Fruit fly (Drosophila melanogaster) whole organism, embryonic: ENCODE data around the gene BORCS6.
A peak's percentile ranks its signal among the peaks of the same experiment; 100 is the strongest.

Experiments
- Aef1 ChIP-seq: fragments of 200-800 bp; sonication (Bioruptor generic); IDR thresholded peaks from 3 replicates; pipeline ENCODE4 v1.3.6; 2022; ENCODE audit warnings: missing biosample characterization, missing genetic modification characterization
- Asciz ChIP-seq: fragments of 200-800 bp; sonication (Bioruptor generic); optimal IDR thresholded peaks from 2 replicates; lab custom pipeline; 2017; ENCODE audit warnings: missing biosample characterization, mild to moderate bottlenecking, missing genetic modification characterization, missing genetic modification reagents
- CG1024 ChIP-seq: fragments of 200-800 bp; sonication (Bioruptor generic); IDR thresholded peaks from 2 replicates; pipeline ENCODE4 v1.3.6; 2022; ENCODE audit warnings: missing biosample characterization, missing genetic modification characterization
- CG10462 ChIP-seq: fragments of 200-800 bp; sonication (Bioruptor generic); optimal IDR thresholded peaks from 2 replicates; lab custom pipeline; 2016; ENCODE audit warnings: missing biosample characterization, missing genetic modification characterization
- CG11085 ChIP-seq: fragments of 200-800 bp; sonication (Bioruptor generic); IDR thresholded peaks from 2 replicates; pipeline ENCODE4 v1.3.6; 2022; ENCODE audit warnings: missing biosample characterization, missing genetic modification characterization
- CG11456 ChIP-seq: fragments of 200-800 bp; sonication (Bioruptor generic); IDR thresholded peaks from 3 replicates; pipeline ENCODE4 v1.3.6; 2022; ENCODE audit warnings: missing biosample characterization, missing genetic modification characterization
- CG12659 ChIP-seq: fragments of 200-800 bp; sonication (Bioruptor generic); optimal IDR thresholded peaks from 3 replicates; lab custom pipeline; 2017; ENCODE audit warnings: mild to moderate bottlenecking, missing biosample characterization, missing genetic modification reagents, missing genetic modification characterization
- CG16813 ChIP-seq: fragments of 200-800 bp; sonication (Bioruptor generic); IDR thresholded peaks from 3 replicates; pipeline ENCODE4 v1.3.6; 2022; ENCODE audit warnings: missing biosample characterization, missing genetic modification characterization; ENCODE audit not compliant: partially characterized antibody
- CG17612 ChIP-seq: fragments of 200-800 bp; sonication (Bioruptor generic); IDR thresholded peaks from 2 replicates; pipeline ENCODE4 v1.3.6; 2022; ENCODE audit warnings: missing biosample characterization, missing genetic modification characterization
- CG17912 ChIP-seq: fragments of 200-800 bp; sonication (Bioruptor generic); optimal IDR thresholded peaks from 2 replicates; lab custom pipeline; 2018; ENCODE audit warnings: missing biosample characterization, mild to moderate bottlenecking, missing genetic modification characterization
- CG2875 ChIP-seq: fragments of 200-800 bp; sonication (Bioruptor generic); optimal IDR thresholded peaks from 2 replicates; lab custom pipeline; 2017; ENCODE audit warnings: missing biosample characterization, mild to moderate bottlenecking, missing genetic modification characterization, missing genetic modification reagents
- CG3995 ChIP-seq: fragments of 200-800 bp; sonication (Bioruptor generic); optimal IDR thresholded peaks from 3 replicates; lab custom pipeline; 2016; ENCODE audit warnings: missing biosample characterization, missing genetic modification characterization
- CG6254 ChIP-seq: fragments of 200-800 bp; sonication (Bioruptor generic); optimal IDR thresholded peaks from 3 replicates; lab custom pipeline; 2017; ENCODE audit warnings: mild to moderate bottlenecking, missing biosample characterization, missing genetic modification reagents, missing genetic modification characterization
- CG9932 ChIP-seq: fragments of 200-800 bp; sonication (Bioruptor generic); IDR thresholded peaks from 2 replicates; pipeline ENCODE4 v1.3.6; 2022; ENCODE audit warnings: missing biosample characterization, missing genetic modification characterization
- CrebB ChIP-seq: fragments of 200-800 bp; sonication (Bioruptor generic); optimal IDR thresholded peaks from 3 replicates; lab custom pipeline; 2018; ENCODE audit warnings: missing biosample characterization, mild to moderate bottlenecking, missing genetic modification characterization
- Deaf1 ChIP-seq: fragments of 200-800 bp; optimal IDR thresholded peaks from 3 replicates; lab custom pipeline; 2019; ENCODE audit warnings: missing biosample characterization, mild to moderate bottlenecking, missing genetic modification characterization, moderate library complexity
- Dfd ChIP-seq, 2 experiments: fragments of >200 bp; optimal IDR thresholded peaks; 2 replicates each; lab custom pipeline; 2017; ENCODE audit warnings: missing biosample characterization in 2 of 2, missing genetic modification characterization in 2 of 2
- Dip2 ChIP-seq: fragments of 200-800 bp; sonication (Bioruptor generic); IDR thresholded peaks from 2 replicates; pipeline ENCODE4 v1.3.6; 2022; ENCODE audit warnings: missing biosample characterization, missing genetic modification characterization
- HmgZ ChIP-seq: fragments of 200-800 bp; sonication (Bioruptor generic); optimal IDR thresholded peaks from 2 replicates; lab custom pipeline; 2018; ENCODE audit warnings: missing biosample characterization, mild to moderate bottlenecking, missing genetic modification characterization
- Lhr ChIP-seq: fragments of 200-800 bp; sonication (Bioruptor generic); optimal IDR thresholded peaks from 3 replicates; lab custom pipeline; 2017; ENCODE audit warnings: mild to moderate bottlenecking, missing biosample characterization, missing genetic modification reagents, missing genetic modification characterization
- Med ChIP-seq: fragments of 200-800 bp; sonication (Bioruptor generic); peaks from one replicate; lab custom pipeline; 2016; ENCODE audit warnings: missing biosample characterization, missing genetic modification characterization, mild to moderate bottlenecking, inconsistent platforms, moderate library complexity
- NC2α ChIP-seq: fragments of 200-800 bp; sonication (Bioruptor generic); optimal IDR thresholded peaks from 2 replicates; lab custom pipeline; 2016; ENCODE audit warnings: missing biosample characterization, missing genetic modification characterization
- NC2β ChIP-seq: fragments of 200-800 bp; sonication (Bioruptor generic); optimal IDR thresholded peaks from 2 replicates; lab custom pipeline; 2016; ENCODE audit warnings: missing biosample characterization, missing genetic modification characterization
- Nf-YC ChIP-seq: fragments of 200-800 bp; optimal IDR thresholded peaks from 3 replicates; lab custom pipeline; 2019; ENCODE audit warnings: missing biosample characterization, mild to moderate bottlenecking, missing genetic modification characterization, moderate library complexity
- Oaz ChIP-seq: fragments of 200-800 bp; sonication (Bioruptor generic); IDR thresholded peaks from 2 replicates; pipeline ENCODE4 v1.3.6; 2022; ENCODE audit warnings: missing biosample characterization, missing genetic modification characterization
- Ssrp ChIP-seq: fragments of 200-800 bp; sonication (Bioruptor generic); optimal IDR thresholded peaks from 2 replicates; lab custom pipeline; 2018; ENCODE audit warnings: missing biosample characterization, mild to moderate bottlenecking, missing genetic modification characterization, moderate library complexity
- YL-1 ChIP-seq: fragments of 200-800 bp; sonication (Bioruptor generic); optimal IDR thresholded peaks from 3 replicates; lab custom pipeline; 2017; ENCODE audit warnings: missing biosample characterization, mild to moderate bottlenecking, missing genetic modification characterization
- amos ChIP-seq: fragments of 200-800 bp; sonication (Bioruptor generic); IDR thresholded peaks from 2 replicates; pipeline ENCODE4 v1.3.6; 2022; ENCODE audit warnings: missing biosample characterization, missing genetic modification characterization; ENCODE audit not compliant: partially characterized antibody
- aop ChIP-seq: fragments of 200-800 bp; sonication (Bioruptor generic); IDR thresholded peaks from 2 replicates; pipeline ENCODE4 v1.3.6; 2022; ENCODE audit warnings: missing biosample characterization, missing genetic modification characterization
- ash1 ChIP-seq: fragments of 200-800 bp; sonication (Bioruptor generic); optimal IDR thresholded peaks from 2 replicates; lab custom pipeline; 2018; ENCODE audit warnings: missing biosample characterization, mild to moderate bottlenecking, missing genetic modification characterization
- bsh ChIP-seq, 2 experiments: fragments of 200-800 bp; sonication (Bioruptor generic); optimal IDR thresholded peaks; 2 replicates each; lab custom pipeline; 2017 to 2018; ENCODE audit warnings: mild to moderate bottlenecking in 2 of 2, missing biosample characterization in 2 of 2, missing genetic modification characterization in 2 of 2, moderate library complexity in 1 of 2
- chif ChIP-seq, 2 experiments: fragments of 200-800 bp; sonication (Bioruptor generic); optimal IDR thresholded peaks; 3 replicates each; lab custom pipeline; 2016; ENCODE audit warnings: missing biosample characterization in 2 of 2, missing genetic modification characterization in 2 of 2
- dpn ChIP-seq, 2 experiments: fragments of 200-800 bp; sonication (Bioruptor generic); optimal IDR thresholded peaks; 3 replicates each; lab custom pipeline; 2016; ENCODE audit warnings: missing biosample characterization in 2 of 2, missing genetic modification characterization in 2 of 2
- dysf ChIP-seq: fragments of 200-800 bp; sonication (Bioruptor generic); IDR thresholded peaks from 3 replicates; pipeline ENCODE4 v1.3.6; 2022; ENCODE audit warnings: missing biosample characterization, missing genetic modification characterization
- en ChIP-seq: fragments of 200-800 bp; sonication (Bioruptor generic); optimal IDR thresholded peaks from 2 replicates; lab custom pipeline; 2016; ENCODE audit warnings: missing biosample characterization, missing genetic modification characterization
- eve ChIP-seq, 2 experiments: fragments of >200 bp; optimal IDR thresholded peaks; 2 replicates each; lab custom pipeline; 2017; ENCODE audit warnings: missing biosample characterization in 2 of 2, missing genetic modification characterization in 2 of 2
- fd3F ChIP-seq: fragments of 200-800 bp; sonication (Bioruptor generic); optimal IDR thresholded peaks from 2 replicates; lab custom pipeline; 2018; ENCODE audit warnings: missing biosample characterization, mild to moderate bottlenecking, missing genetic modification characterization, moderate library complexity
- gro ChIP-seq: fragments of 200-800 bp; sonication (Bioruptor generic); optimal IDR thresholded peaks from 2 replicates; lab custom pipeline; 2016; ENCODE audit warnings: missing biosample characterization, missing genetic modification characterization
- inv ChIP-seq: fragments of 200-800 bp; sonication (Bioruptor generic); IDR thresholded peaks from 2 replicates; pipeline ENCODE4 v1.3.6; 2022; ENCODE audit warnings: missing biosample characterization, missing genetic modification characterization; ENCODE audit not compliant: partially characterized antibody
- lmd ChIP-seq: fragments of 200-800 bp; sonication (Bioruptor generic); IDR thresholded peaks from 2 replicates; pipeline ENCODE4 v1.3.6; 2022; ENCODE audit warnings: missing biosample characterization, missing genetic modification characterization
- lola ChIP-seq, 3 experiments: fragments of >200 bp in 2 of 3; fragments of 200-800 bp in 1 of 3; sonication (Bioruptor generic) in 1 of 3; optimal IDR thresholded peaks; 2 replicates each; lab custom pipeline; 2017 to 2019; ENCODE audit warnings: missing biosample characterization in 3 of 3, missing genetic modification characterization in 3 of 3, mild to moderate bottlenecking in 1 of 3, moderate library complexity in 1 of 3
- nmo ChIP-seq: fragments of 200-800 bp; sonication (Bioruptor generic); optimal IDR thresholded peaks from 2 replicates; lab custom pipeline; 2018; ENCODE audit warnings: missing biosample characterization, mild to moderate bottlenecking, missing genetic modification characterization, moderate library complexity
- onecut ChIP-seq: fragments of 200-800 bp; sonication (Bioruptor generic); IDR thresholded peaks from 2 replicates; pipeline ENCODE4 v1.3.6; 2022; ENCODE audit warnings: missing biosample characterization, missing genetic modification characterization
- row ChIP-seq: fragments of 200-800 bp; sonication (Bioruptor generic); IDR thresholded peaks from 3 replicates; pipeline ENCODE4 v1.3.6; 2022; ENCODE audit warnings: missing biosample characterization, missing genetic modification characterization
- sens ChIP-seq: fragments of 200-800 bp; sonication (Bioruptor generic); peaks from one replicate; lab custom pipeline; 2016; ENCODE audit warnings: missing biosample characterization, missing genetic modification characterization
- slbo ChIP-seq: fragments of 200-800 bp; sonication (Bioruptor generic); IDR thresholded peaks from 2 replicates; pipeline ENCODE4 v1.3.6; 2022; ENCODE audit warnings: missing biosample characterization, missing genetic modification characterization
- stc ChIP-seq: fragments of 200-800 bp; sonication (Bioruptor generic); IDR thresholded peaks from 2 replicates; pipeline ENCODE4 v1.3.6; 2022; ENCODE audit warnings: missing biosample characterization, missing genetic modification characterization
- unc-4 ChIP-seq: fragments of 200-800 bp; sonication (Bioruptor generic); IDR thresholded peaks from 2 replicates; pipeline ENCODE4 v1.3.6; 2022; ENCODE audit warnings: missing biosample characterization, missing genetic modification characterization; ENCODE audit not compliant: partially characterized antibody
- unpg ChIP-seq: fragments of 200-800 bp; sonication (Bioruptor generic); optimal IDR thresholded peaks from 3 replicates; lab custom pipeline; 2018; ENCODE audit warnings: missing biosample characterization, mild to moderate bottlenecking, missing genetic modification characterization, moderate library complexity
- yki ChIP-seq: fragments of >200 bp; optimal IDR thresholded peaks from 3 replicates; lab custom pipeline; 2018

The BORCS6 gene

dm6 chr3L:563002-563627 lies 22.5 kb downstream of the BORCS6 start (continued):
- no peak for TF ChIP-seq unc-4 (GFP tag; lab: Robert Waterston, UW)
- peak; percentile 2 for TF ChIP-seq CG2875
- no peak for TF ChIP-seq CG17912 (GFP tag; lab: Kevin White, UChicago)
- no peak for TF ChIP-seq Dip2 (GFP tag; lab: Robert Waterston, UW)
- no peak for TF ChIP-seq inv (GFP tag; lab: Robert Waterston, UW)
- no peak for TF ChIP-seq Lhr (GFP tag; lab: Kevin White, UChicago)
- TF ChIP-seq CG1024 (GFP tag; lab: Robert Waterston, UW) = peak; percentile 41; the same call in 1 of the 2 replicates
- peak in 1 of 3 experiments; percentile 18 for TF ChIP-seq lola (GFP tag; optimal IDR thresholded peaks at IDR 0.05; lab: Kevin White, UChicago)
- peak; percentile 74 for TF ChIP-seq unpg (GFP tag; lab: Kevin White, UChicago)
- peak; percentile 75 for TF ChIP-seq dysf
- TF ChIP-seq dpn (GFP tag; optimal IDR thresholded peaks at IDR 0.05; lab: Kevin White, UChicago) = peak; percentile 46 to 66
- TF ChIP-seq en (GFP tag; lab: Kevin White, UChicago) = peak; percentile 36
- TF ChIP-seq lmd = peak; percentile 70
- no peak for TF ChIP-seq CG16813 (GFP tag; lab: Robert Waterston, UW)
- peak; percentile 36 for TF ChIP-seq NC2β (GFP tag; lab: Kevin White, UChicago)
- peak; percentile 61 for TF ChIP-seq nmo (GFP tag; lab: Kevin White, UChicago)
- TF ChIP-seq Dfd (GFP tag; optimal IDR thresholded peaks at IDR 0.05; lab: Kevin White, UChicago) = no peak
- TF ChIP-seq fd3F (GFP tag; lab: Kevin White, UChicago) = no peak
- peak; percentile 16 for TF ChIP-seq HmgZ
- TF ChIP-seq stc (GFP tag; lab: Robert Waterston, UW) = peak; percentile 74
- no peak for TF ChIP-seq eve (GFP tag; optimal IDR thresholded peaks at IDR 0.05; lab: Kevin White, UChicago)
- peak; percentile 87 for TF ChIP-seq sens (GFP tag; lab: Kevin White, UChicago)
- TF ChIP-seq Aef1 (GFP tag; lab: Robert Waterston, UW) = no peak
- no peak for TF ChIP-seq yki (lab: Kevin White, UChicago)
- peak; percentile 49 to 59 for TF ChIP-seq chif (GFP tag; optimal IDR thresholded peaks at IDR 0.05; lab: Kevin White, UChicago)
- TF ChIP-seq CG6254 (GFP tag; lab: Kevin White, UChicago) = peak; percentile 70
- TF ChIP-seq Ssrp (tag; lab: Kevin White, UChicago) = peak; percentile 39
- peak; percentile 36 for TF ChIP-seq CG12659
- TF ChIP-seq ash1 (GFP tag; lab: Kevin White, UChicago) = no peak
- peak in 1 of 2 experiments; percentile 78 for TF ChIP-seq bsh (GFP tag; optimal IDR thresholded peaks at IDR 0.05; lab: Kevin White, UChicago)
- TF ChIP-seq CG17612 (GFP tag; lab: Robert Waterston, UW) = peak; percentile 53; the same call in 1 of the 2 replicates
- no peak for TF ChIP-seq Oaz (GFP tag; lab: Robert Waterston, UW)
- TF ChIP-seq aop (GFP tag; lab: Robert Waterston, UW) = no peak
- TF ChIP-seq CG11456 (GFP tag; lab: Robert Waterston, UW) = 0 out of 3 replicates have a peak, but pooled peaks have one; percentile 65
- TF ChIP-seq amos (GFP tag; lab: Robert Waterston, UW) = no peak
- peak; percentile 43; the same call in 1 of the 2 replicates for TF ChIP-seq onecut (GFP tag; lab: Robert Waterston, UW)
- peak; percentile 51 for TF ChIP-seq CrebB (tag; lab: Kevin White, UChicago)
- no peak for TF ChIP-seq Nf-YC
- TF ChIP-seq Deaf1 (tag; lab: Kevin White, UChicago) = no peak
- no peak for TF ChIP-seq CG11085
- TF ChIP-seq YL-1 (GFP tag; lab: Kevin White, UChicago) = no peak
- TF ChIP-seq CG10462 (GFP tag; lab: Kevin White, UChicago) = no peak
- peak; percentile 59 for TF ChIP-seq row (GFP tag; lab: Robert Waterston, UW)
- peak; percentile 95 for TF ChIP-seq Med (GFP tag; lab: Kevin White, UChicago)
- peak; percentile 81 for TF ChIP-seq Asciz
- peak; percentile 19 for TF ChIP-seq gro (GFP tag; lab: Kevin White, UChicago)
- peak; percentile 57 for TF ChIP-seq slbo
- TF ChIP-seq CG9932 = peak; percentile 19; the same call in 1 of the 2 replicates
- no peak for TF ChIP-seq CG3995 (GFP tag; lab: Kevin White, UChicago)
- no peak for TF ChIP-seq NC2α (GFP tag; lab: Kevin White, UChicago)
